Worm (Caenorhabditis elegans) whole organism, L4/young adult: ENCODE results near the gene slo-1.

ENCODE experiments used
- W03F9.2 ChIP-seq: fragments of 150-350 bp; optimal IDR thresholded peaks from 2 replicates; lab custom pipeline; 2014; ENCODE audit warnings: missing biosample characterization, missing genetic modification characterization
- dao-5 ChIP-seq: sonication (generic microtip); optimal IDR thresholded peaks from 2 replicates; lab custom pipeline; 2016; ENCODE audit warnings: missing genotype, missing genetic modification characterization, moderate library complexity, missing compliant biosample characterization
- him-1 ChIP-seq: sonication (generic microtip); optimal IDR thresholded peaks from 2 replicates; lab custom pipeline; 2016; ENCODE audit warnings: missing genotype, missing genetic modification reagents, missing genetic modification characterization, missing compliant biosample characterization

- TF ChIP-seq dao-5: no peak
- TF ChIP-seq him-1: no peak
- no peak for TF ChIP-seq W03F9.2 (tag; lab: Kevin White, UChicago)
These were observed 18.6 kb upstream of the slo-1 start, which contains the start of gene srh-182 for ce11 chrV:18473415-18473814.
